Worm (Caenorhabditis elegans) whole organism, young adult: ENCODE data around the gene K08F8.15.
A peak's percentile ranks its signal among the peaks of the same experiment; 100 is the strongest.

Experiments
- B0019.2 ChIP-seq: fragments of 200-800 bp; sonication (Bioruptor generic); conservative IDR thresholded peaks from 2 replicates; pipeline ENCODE4 v1.3.6; 2022; ENCODE audit warnings: missing genetic modification reagents, missing genetic modification characterization, missing compliant biosample characterization
- B0035.1 ChIP-seq: sonication (generic microtip); optimal IDR thresholded peaks from 2 replicates; lab custom pipeline; 2016; ENCODE audit warnings: missing genetic modification characterization, mild to moderate bottlenecking, missing compliant biosample characterization, missing genotype, missing genetic modification reagents
- B0261.1 ChIP-seq: sonication (generic microtip); optimal IDR thresholded peaks from 2 replicates; lab custom pipeline; 2016; ENCODE audit warnings: mild to moderate bottlenecking, missing genetic modification characterization, moderate library complexity, missing compliant biosample characterization
- B0336.3 ChIP-seq: fragments of 200-800 bp; sonication (Bioruptor generic); IDR thresholded peaks from 2 replicates; pipeline ENCODE4 v1.3.6; 2022; ENCODE audit warnings: missing genetic modification characterization, missing compliant biosample characterization
- D2030.7 ChIP-seq: fragments of 200-800 bp; sonication (Bioruptor generic); IDR thresholded peaks from 2 replicates; pipeline ENCODE4 v1.3.6; 2022; ENCODE audit warnings: missing genetic modification reagents, missing genetic modification characterization, missing compliant biosample characterization
- F49E8.2 ChIP-seq: sonication (generic microtip); optimal IDR thresholded peaks from 3 replicates; lab custom pipeline; 2017; ENCODE audit warnings: missing genetic modification characterization, mild to moderate bottlenecking, missing compliant biosample characterization, antibody characterized with exemption, moderate library complexity; ENCODE audit not compliant: insufficient read depth
- F57A8.1 ChIP-seq: fragments of 200-800 bp; sonication (Bioruptor generic); optimal IDR thresholded peaks from 2 replicates; lab custom pipeline; 2018; ENCODE audit warnings: mild to moderate bottlenecking, missing genetic modification characterization, moderate library complexity, missing compliant biosample characterization
- F57C9.4 ChIP-seq: sonication (generic microtip); optimal IDR thresholded peaks from 2 replicates; lab custom pipeline; 2017; ENCODE audit warnings: mild to moderate bottlenecking, missing genetic modification characterization, missing compliant biosample characterization
- T07F8.4 ChIP-seq: sonication (generic microtip); optimal IDR thresholded peaks from 2 replicates; lab custom pipeline; 2016; ENCODE audit warnings: mild to moderate bottlenecking, missing genetic modification characterization, moderate library complexity, missing compliant biosample characterization
- T26A5.8 ChIP-seq: sonication (generic microtip); optimal IDR thresholded peaks from 2 replicates; lab custom pipeline; 2016; ENCODE audit warnings: missing genetic modification characterization, missing compliant biosample characterization
- Y56A3A.18 ChIP-seq: fragments of 200-800 bp; sonication (Bioruptor generic); IDR thresholded peaks from 2 replicates; pipeline ENCODE4 v1.3.6; 2022; ENCODE audit warnings: missing genetic modification reagents, missing genetic modification characterization, missing compliant biosample characterization
- akir-1 ChIP-seq: fragments of 200-800 bp; sonication (Bioruptor generic); optimal IDR thresholded peaks from 2 replicates; lab custom pipeline; 2018; ENCODE audit warnings: mild to moderate bottlenecking, missing genetic modification characterization, moderate library complexity, missing compliant biosample characterization
- attf-3 ChIP-seq: fragments of 200-800 bp; sonication (Bioruptor generic); conservative IDR thresholded peaks from 2 replicates; pipeline ENCODE4 v1.3.6; 2022; ENCODE audit warnings: missing genetic modification reagents, missing genetic modification characterization, missing compliant biosample characterization
- ccch-3 ChIP-seq: fragments of 200-800 bp; sonication (Bioruptor generic); optimal IDR thresholded peaks from 2 replicates; lab custom pipeline; 2018; ENCODE audit warnings: mild to moderate bottlenecking, missing genetic modification characterization, missing compliant biosample characterization
- chd-7 ChIP-seq: sonication (generic microtip); optimal IDR thresholded peaks from 2 replicates; lab custom pipeline; 2016; ENCODE audit warnings: mild to moderate bottlenecking, missing genetic modification characterization, moderate library complexity, missing compliant biosample characterization
- die-1 ChIP-seq: sonication (generic microtip); optimal IDR thresholded peaks from 2 replicates; lab custom pipeline; 2016; ENCODE audit warnings: missing genotype, mild to moderate bottlenecking, missing genetic modification characterization, missing compliant biosample characterization
- dox-1 ChIP-seq: fragments of 200-800 bp; sonication (Bioruptor generic); IDR thresholded peaks from 2 replicates; pipeline ENCODE4 v1.3.6; 2022; ENCODE audit warnings: missing genetic modification reagents, missing genetic modification characterization, missing compliant biosample characterization
- efl-1 ChIP-seq: fragments of 150-350 bp; optimal IDR thresholded peaks from 2 replicates; lab custom pipeline; 2014; ENCODE audit warnings: missing biosample characterization, missing genetic modification reagents, missing genetic modification characterization
- egl-18 ChIP-seq: fragments of 200-800 bp; sonication (Bioruptor generic); IDR thresholded peaks from 2 replicates; pipeline ENCODE4 v1.3.6; 2022; ENCODE audit warnings: missing genetic modification reagents, missing genetic modification characterization, missing compliant biosample characterization
- egrh-3 ChIP-seq: fragments of 200-800 bp; sonication (Bioruptor generic); IDR thresholded peaks from 2 replicates; pipeline ENCODE4 v1.3.6; 2022; ENCODE audit warnings: missing genetic modification reagents, missing genetic modification characterization, missing compliant biosample characterization
- fkh-3 ChIP-seq: sonication (generic microtip); optimal IDR thresholded peaks from 2 replicates; lab custom pipeline; 2016; ENCODE audit warnings: mild to moderate bottlenecking, missing genetic modification characterization, missing compliant biosample characterization
- hmg-20 ChIP-seq: fragments of 200-800 bp; sonication (Bioruptor generic); IDR thresholded peaks from 2 replicates; pipeline ENCODE4 v1.3.6; 2022; ENCODE audit warnings: missing genetic modification reagents, missing genetic modification characterization, missing compliant biosample characterization
- let-526 ChIP-seq: fragments of 200-800 bp; sonication (Bioruptor generic); IDR thresholded peaks from 2 replicates; pipeline ENCODE4 v1.3.6; 2022; ENCODE audit warnings: missing genetic modification reagents, missing genetic modification characterization, missing compliant biosample characterization
- lin-26 ChIP-seq: fragments of 200-800 bp; sonication (Bioruptor generic); IDR thresholded peaks from 2 replicates; pipeline ENCODE4 v1.3.6; 2022; ENCODE audit warnings: missing genetic modification reagents, missing genetic modification characterization, missing compliant biosample characterization
- lir-1 ChIP-seq: fragments of 200-800 bp; sonication (Bioruptor generic); conservative IDR thresholded peaks from 2 replicates; pipeline ENCODE4 v1.3.6; 2022; ENCODE audit warnings: missing genetic modification reagents, missing genetic modification characterization, missing compliant biosample characterization
- lsl-1 ChIP-seq: fragments of 200-800 bp; sonication (Bioruptor generic); optimal IDR thresholded peaks from 2 replicates; lab custom pipeline; 2018; ENCODE audit warnings: mild to moderate bottlenecking, missing genetic modification characterization, moderate library complexity, missing compliant biosample characterization
- madf-3 ChIP-seq: fragments of 200-800 bp; sonication (Bioruptor generic); IDR thresholded peaks from 2 replicates; pipeline ENCODE4 v1.3.6; 2022; ENCODE audit warnings: missing genetic modification reagents, missing genetic modification characterization, missing compliant biosample characterization
- nfya-2 ChIP-seq: fragments of 200-800 bp; sonication (Bioruptor generic); IDR thresholded peaks from 2 replicates; pipeline ENCODE4 v1.3.6; 2022; ENCODE audit warnings: missing genetic modification reagents, missing genetic modification characterization, missing compliant biosample characterization
- nfyb-1 ChIP-seq: fragments of 200-800 bp; sonication (Bioruptor generic); IDR thresholded peaks from 2 replicates; pipeline ENCODE4 v1.3.6; 2022; ENCODE audit warnings: missing genetic modification reagents, missing genetic modification characterization, missing compliant biosample characterization
- nhr-90 ChIP-seq: sonication (generic microtip); optimal IDR thresholded peaks from 2 replicates; lab custom pipeline; 2016; ENCODE audit warnings: missing genotype, mild to moderate bottlenecking, missing genetic modification characterization, missing compliant biosample characterization
- pha-4 ChIP-seq: fragments of 150-350 bp; sonication (generic microtip); optimal IDR thresholded peaks from 2 replicates; lab custom pipeline; 2014; ENCODE audit warnings: missing biosample characterization, missing genetic modification reagents, missing genetic modification characterization
- rec-8 ChIP-seq, 2 experiments: sonication (generic microtip); optimal IDR thresholded peaks; 2 replicates each; lab custom pipeline; 2016; ENCODE audit warnings: mild to moderate bottlenecking in 2 of 2, missing genetic modification characterization in 2 of 2, missing genetic modification reagents in 2 of 2, missing genotype in 2 of 2, missing biosample characterization in 1 of 2, missing compliant biosample characterization in 1 of 2, moderate library complexity in 1 of 2
- snpc-1.1 ChIP-seq: sonication (generic microtip); optimal IDR thresholded peaks from 2 replicates; lab custom pipeline; 2017; ENCODE audit warnings: missing genetic modification characterization, mild to moderate bottlenecking, missing compliant biosample characterization, antibody characterized with exemption, moderate library complexity, missing genotype, missing genetic modification reagents; ENCODE audit not compliant: insufficient read depth
- snpc-3.4 ChIP-seq: sonication (generic microtip); optimal IDR thresholded peaks from 2 replicates; lab custom pipeline; 2017; ENCODE audit warnings: missing genetic modification characterization, mild to moderate bottlenecking, missing compliant biosample characterization, antibody characterized with exemption, moderate library complexity, missing genotype, missing genetic modification reagents
- snpc-4 ChIP-seq, 5 experiments: fragments of 150-350 bp in 1 of 5; sonication (generic microtip) in 4 of 5; optimal IDR thresholded peaks; 2 replicates each; lab custom pipeline; 2014 to 2018; ENCODE audit warnings: missing genetic modification characterization in 5 of 5, missing biosample characterization in 3 of 5, antibody characterized with exemption in 2 of 5, mild to moderate bottlenecking in 2 of 5, missing compliant biosample characterization in 2 of 5, missing genotype in 2 of 5, moderate library complexity in 2 of 5, missing genetic modification reagents in 1 of 5
- sptf-2 ChIP-seq: fragments of 200-800 bp; sonication (Bioruptor generic); optimal IDR thresholded peaks from 2 replicates; lab custom pipeline; 2018; ENCODE audit warnings: mild to moderate bottlenecking, missing genetic modification characterization, missing compliant biosample characterization
- tbp1 ChIP-seq: fragments of 200-800 bp; sonication (Bioruptor generic); optimal IDR thresholded peaks from 2 replicates; lab custom pipeline; 2018; ENCODE audit warnings: mild to moderate bottlenecking, missing genetic modification characterization, missing compliant biosample characterization
- tbx-9 ChIP-seq: sonication (generic microtip); optimal IDR thresholded peaks from 2 replicates; lab custom pipeline; 2016; ENCODE audit warnings: borderline replicate concordance, missing genetic modification characterization, inconsistent platforms, missing compliant biosample characterization
- unc-62 ChIP-seq: fragments of 150-350 bp; optimal IDR thresholded peaks from 2 replicates; lab custom pipeline; 2014; ENCODE audit warnings: missing biosample characterization, missing genetic modification reagents, missing genetic modification characterization
- ztf-25 ChIP-seq: fragments of 200-800 bp; sonication (Bioruptor generic); IDR thresholded peaks from 2 replicates; pipeline ENCODE4 v1.3.6; 2022; ENCODE audit warnings: missing genetic modification reagents, missing genetic modification characterization, missing compliant biosample characterization
- ztf-3 ChIP-seq: fragments of 200-800 bp; sonication (Bioruptor generic); optimal IDR thresholded peaks from 2 replicates; lab custom pipeline; 2018; ENCODE audit warnings: mild to moderate bottlenecking, missing genetic modification characterization, missing compliant biosample characterization
- ztf-6 ChIP-seq: fragments of 200-800 bp; sonication (Bioruptor generic); IDR thresholded peaks from 2 replicates; pipeline ENCODE4 v1.3.6; 2022; ENCODE audit warnings: missing genetic modification reagents, missing genetic modification characterization, missing compliant biosample characterization

K08F8.15 gene

DNA sequence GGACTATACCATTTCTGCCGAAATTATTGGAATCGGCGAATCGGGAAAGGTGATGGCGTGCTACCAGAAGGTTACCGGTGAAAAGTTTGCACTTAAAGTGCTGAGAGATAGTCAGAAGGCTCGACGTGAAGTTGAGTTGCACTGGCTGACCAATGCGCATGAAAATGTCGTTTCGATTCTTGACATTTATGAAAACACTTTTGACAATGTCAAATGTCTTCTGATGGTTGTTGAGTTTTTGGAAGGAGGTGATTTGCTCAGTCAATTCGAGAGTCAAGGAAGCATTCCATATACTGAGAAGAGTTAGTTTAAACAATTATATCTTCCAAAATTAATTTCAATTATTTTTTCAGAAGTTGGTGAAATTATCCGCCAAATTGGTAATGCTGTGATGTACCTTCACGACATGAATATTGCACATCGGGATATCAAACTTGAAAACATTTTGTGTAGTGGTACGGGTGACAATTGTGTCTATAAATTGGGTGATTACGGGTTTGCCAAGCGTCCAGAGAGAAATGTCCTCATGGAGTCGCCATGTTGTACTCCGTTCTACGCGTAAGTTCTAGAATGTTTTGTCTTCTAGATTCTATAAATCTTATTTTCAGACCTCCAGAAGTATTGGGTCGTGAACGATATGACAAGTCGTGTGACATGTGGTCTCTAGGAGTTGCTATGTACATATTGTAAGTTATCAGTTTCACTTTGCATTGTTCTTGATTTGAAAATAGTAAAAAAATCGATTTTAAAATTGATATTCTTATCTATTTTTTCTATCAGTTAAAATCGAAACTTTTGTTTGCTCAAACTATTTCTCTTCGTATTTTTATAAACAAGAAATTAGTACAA, 20.9 kb upstream of the K08F8.15 start (continued):
- TF ChIP-seq akir-1 = no peak
- TF ChIP-seq nfyb-1 (GFP tag; lab: Robert Waterston, UW) = no peak
- TF ChIP-seq fkh-3 (tag; lab: Kevin White, UChicago) = no peak
- TF ChIP-seq egrh-3 (GFP tag; lab: Robert Waterston, UW) = no peak
- TF ChIP-seq snpc-1.1 (tag; lab: Kevin White, UChicago) = no peak
- peak; percentile 22 for TF ChIP-seq nhr-90 (tag; lab: Kevin White, UChicago)
- TF ChIP-seq ztf-25 (GFP tag; lab: Robert Waterston, UW) = no peak
- TF ChIP-seq unc-62 (GFP tag; lab: Kevin White, UChicago) = no peak
- TF ChIP-seq B0336.3 (GFP tag; lab: Robert Waterston, UW) = peak; percentile 12; the same call in 1 of the 2 replicates
- no peak for TF ChIP-seq D2030.7 (GFP tag; lab: Robert Waterston, UW)
- no peak for TF ChIP-seq dox-1 (GFP tag; lab: Robert Waterston, UW)
- no peak for TF ChIP-seq F57C9.4 (tag; lab: Kevin White, UChicago)
- TF ChIP-seq ccch-3 (GFP tag; lab: Kevin White, UChicago) = no peak
- no peak for TF ChIP-seq tbx-9 (tag; lab: Kevin White, UChicago)
- no peak for TF ChIP-seq B0261.1 (tag; lab: Kevin White, UChicago)
- TF ChIP-seq pha-4 (tag; lab: Kevin White, UChicago) = no peak
- no peak for TF ChIP-seq ztf-3 (GFP tag; lab: Kevin White, UChicago)
- TF ChIP-seq lin-26 = no peak
- no peak for TF ChIP-seq ztf-6 (GFP tag; lab: Robert Waterston, UW)
- no peak for TF ChIP-seq chd-7 (tag; lab: Kevin White, UChicago)
- no peak for TF ChIP-seq snpc-4 (GFP tag; optimal IDR thresholded peaks at IDR 0.05; lab: Kevin White, UChicago)
- TF ChIP-seq snpc-4 (tag; optimal IDR thresholded peaks at IDR 0.05; lab: Kevin White, UChicago) = no peak
- no peak for TF ChIP-seq snpc-3.4 (tag; lab: Kevin White, UChicago)
- TF ChIP-seq efl-1 (GFP tag; lab: Kevin White, UChicago) = no peak

DNA sequence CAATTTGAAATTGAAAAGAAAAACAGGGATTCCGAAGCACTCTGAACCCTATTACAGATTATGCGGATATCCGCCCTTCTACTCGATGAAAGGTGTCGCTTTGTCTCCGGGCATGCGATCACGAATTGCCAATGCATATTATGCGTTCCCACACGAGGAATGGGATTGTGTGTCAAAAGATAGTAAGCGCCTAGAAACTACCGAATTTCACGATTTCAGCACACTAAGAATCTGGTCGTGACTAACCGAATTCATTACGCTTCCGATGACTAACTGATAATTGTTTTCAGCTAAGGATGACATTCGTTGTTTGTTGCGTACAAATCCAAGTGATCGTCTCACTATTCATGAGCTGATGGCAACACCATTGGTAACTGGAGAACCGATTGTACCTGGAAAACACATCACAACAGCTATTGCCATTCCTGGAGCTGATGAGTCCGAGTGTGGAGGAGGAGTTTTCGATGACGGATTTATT, 20.3 kb upstream of the K08F8.15 start:
- TF ChIP-seq F57C9.4 (tag; lab: Kevin White, UChicago) (peak; percentile 29), chd-7 (tag; lab: Kevin White, UChicago) (no peak), efl-1 (GFP tag; lab: Kevin White, UChicago) (no peak), attf-3 (GFP tag; lab: Robert Waterston, UW) (no peak), F57A8.1 (peak; percentile 20), egl-18 (GFP tag; lab: Robert Waterston, UW) (no peak), dox-1 (GFP tag; lab: Robert Waterston, UW) (peak; percentile 52; the same call in 1 of the 2 replicates), sptf-2 (no peak), B0019.2 (GFP tag; lab: Robert Waterston, UW) (no peak), ztf-25 (GFP tag; lab: Robert Waterston, UW) (0 out of 2 replicates have a peak, but pooled peaks have one; percentile 52), nfya-2 (GFP tag; lab: Robert Waterston, UW) (no peak), akir-1 (no peak), Y56A3A.18 (no peak), T26A5.8 (tag; lab: Kevin White, UChicago) (peak; percentile 45), T07F8.4 (tag; lab: Kevin White, UChicago) (no peak), lir-1 (no peak), hmg-20 (no peak), B0035.1 (tag; lab: Kevin White, UChicago) (no peak), die-1 (tag; lab: Kevin White, UChicago) (peak; percentile 13), lsl-1 (no peak), nhr-90 (tag; lab: Kevin White, UChicago) (no peak), rec-8 (tag; optimal IDR thresholded peaks at IDR 0.05; lab: Kevin White, UChicago) (no peak), F49E8.2 (tag; lab: Kevin White, UChicago) (no peak), B0261.1 (tag; lab: Kevin White, UChicago) (no peak), let-526 (GFP tag; lab: Robert Waterston, UW) (peak; percentile 44; the same call in 1 of the 2 replicates), pha-4 (tag; lab: Kevin White, UChicago) (no peak), madf-3 (GFP tag; lab: Robert Waterston, UW) (peak; percentile 64; the same call in 1 of the 2 replicates), tbp1 (no peak), tbx-9 (tag; lab: Kevin White, UChicago) (no peak)
